Worm (Caenorhabditis elegans) whole organism, L2 larva: ENCODE results near the gene ZK1290.5.
A peak's percentile ranks its signal among the peaks of the same experiment; 100 is the strongest.

Source experiments
- F13H6.1 ChIP-seq: sonication (generic microtip); optimal IDR thresholded peaks from 2 replicates; lab custom pipeline; 2016; ENCODE audit warnings: missing genetic modification characterization, missing compliant biosample characterization
- R02D3.7 ChIP-seq: fragments of 150-350 bp; optimal IDR thresholded peaks from 2 replicates; lab custom pipeline; 2014; ENCODE audit warnings: missing biosample characterization, missing genetic modification characterization
- Y55F3AM.14 ChIP-seq: fragments of 200-800 bp; sonication (Bioruptor generic); optimal IDR thresholded peaks from 2 replicates; lab custom pipeline; 2018; ENCODE audit warnings: mild to moderate bottlenecking, missing genetic modification characterization, missing compliant biosample characterization
- ZK546.5 ChIP-seq: sonication (generic microtip); optimal IDR thresholded peaks from 2 replicates; lab custom pipeline; 2017; ENCODE audit warnings: missing biosample characterization, missing genetic modification characterization
- aly-2 ChIP-seq: fragments of 150-350 bp; optimal IDR thresholded peaks from 2 replicates; lab custom pipeline; 2014; ENCODE audit warnings: missing biosample characterization, missing genetic modification characterization
- ama-1 ChIP-seq: fragments of 150-350 bp; optimal IDR thresholded peaks from 2 replicates; lab custom pipeline; 2018; ENCODE audit warnings: inconsistent platforms
- blmp-1 ChIP-seq: sonication (generic microtip); optimal IDR thresholded peaks from 2 replicates; lab custom pipeline; 2017; ENCODE audit warnings: missing genetic modification characterization, mild to moderate bottlenecking, missing compliant biosample characterization, antibody characterized with exemption, moderate library complexity; ENCODE audit not compliant: insufficient read depth
- ceh-16 ChIP-seq: fragments of 150-350 bp; optimal IDR thresholded peaks from 2 replicates; lab custom pipeline; 2014; ENCODE audit warnings: missing biosample characterization, missing genetic modification characterization
- ceh-82 ChIP-seq: fragments of 150-350 bp; optimal IDR thresholded peaks from 2 replicates; lab custom pipeline; 2014; ENCODE audit warnings: missing biosample characterization, missing genetic modification characterization
- dmd-4 ChIP-seq: sonication (generic microtip); optimal IDR thresholded peaks from 2 replicates; lab custom pipeline; 2017; ENCODE audit warnings: missing biosample characterization, missing genetic modification characterization
- gmeb-1 ChIP-seq: fragments of 150-350 bp; optimal IDR thresholded peaks from 2 replicates; lab custom pipeline; 2014; ENCODE audit warnings: missing biosample characterization, missing genetic modification characterization
- lin-11 ChIP-seq: fragments of 150-350 bp; sonication (generic microtip); optimal IDR thresholded peaks from 2 replicates; lab custom pipeline; 2014; ENCODE audit warnings: missing biosample characterization, missing genetic modification characterization, inconsistent platforms, mixed read lengths
- lin-39 ChIP-seq: fragments of 150-350 bp; optimal IDR thresholded peaks from 2 replicates; lab custom pipeline; 2014; ENCODE audit warnings: missing biosample characterization, missing genetic modification reagents, missing genetic modification characterization
- lsy-2 ChIP-seq, 2 experiments: fragments of 150-350 bp in 1 of 2; sonication (generic microtip) in 1 of 2; optimal IDR thresholded peaks; 2 replicates each; lab custom pipeline; 2014 to 2017; ENCODE audit warnings: missing biosample characterization in 2 of 2, missing genetic modification characterization in 2 of 2
- mab-5 ChIP-seq: fragments of 150-350 bp; optimal IDR thresholded peaks from 2 replicates; lab custom pipeline; 2014; ENCODE audit warnings: missing biosample characterization, missing genetic modification characterization
- mdl-1 ChIP-seq, 2 experiments: fragments of 150-350 bp in 1 of 2; sonication (generic microtip) in 1 of 2; optimal IDR thresholded peaks; 2 replicates each; lab custom pipeline; 2017; ENCODE audit warnings: missing biosample characterization in 2 of 2, missing genetic modification characterization in 2 of 2
- nhr-11 ChIP-seq: fragments of 150-350 bp; optimal IDR thresholded peaks from 2 replicates; lab custom pipeline; 2014; ENCODE audit warnings: missing biosample characterization, missing genetic modification characterization
- nhr-129 ChIP-seq: fragments of 150-350 bp; optimal IDR thresholded peaks from 2 replicates; lab custom pipeline; 2014; ENCODE audit warnings: missing biosample characterization, missing genetic modification characterization
- nhr-21 ChIP-seq: fragments of 150-350 bp; optimal IDR thresholded peaks from 2 replicates; lab custom pipeline; 2014; ENCODE audit warnings: missing biosample characterization, missing genetic modification characterization
- nhr-23 ChIP-seq: fragments of 150-350 bp; optimal IDR thresholded peaks from 2 replicates; lab custom pipeline; 2014; ENCODE audit warnings: missing biosample characterization, missing genetic modification reagents, missing genetic modification characterization
- nhr-237 ChIP-seq: fragments of 150-350 bp; optimal IDR thresholded peaks from 2 replicates; lab custom pipeline; 2014; ENCODE audit warnings: missing biosample characterization, missing genetic modification characterization
- nhr-25 ChIP-seq: fragments of 150-350 bp; sonication (generic microtip); optimal IDR thresholded peaks from 3 replicates; lab custom pipeline; 2014; ENCODE audit warnings: missing biosample characterization, missing genetic modification characterization
- nhr-6 ChIP-seq: fragments of 150-350 bp; optimal IDR thresholded peaks from 2 replicates; lab custom pipeline; 2014; ENCODE audit warnings: missing biosample characterization, missing genetic modification characterization
- sem-4 ChIP-seq: fragments of 150-350 bp; optimal IDR thresholded peaks from 2 replicates; lab custom pipeline; 2014; ENCODE audit warnings: missing biosample characterization, missing genetic modification reagents, missing genetic modification characterization
- skn-1 ChIP-seq: sonication (generic microtip); optimal IDR thresholded peaks from 2 replicates; lab custom pipeline; 2017; ENCODE audit warnings: missing biosample characterization, missing genetic modification characterization
- unc-39 ChIP-seq: fragments of 150-350 bp; optimal IDR thresholded peaks from 2 replicates; lab custom pipeline; 2014; ENCODE audit warnings: missing biosample characterization, missing genetic modification characterization
- unc-55 ChIP-seq: fragments of 150-350 bp; sonication (generic microtip); optimal IDR thresholded peaks from 3 replicates; lab custom pipeline; 2014; ENCODE audit warnings: missing biosample characterization, missing genetic modification reagents, missing genetic modification characterization
- unc-62 ChIP-seq: fragments of 150-350 bp; optimal IDR thresholded peaks from 2 replicates; lab custom pipeline; 2014; ENCODE audit warnings: missing biosample characterization, missing genetic modification reagents, missing genetic modification characterization
- ztf-1 ChIP-seq: fragments of 200-800 bp; sonication (Bioruptor generic); conservative IDR thresholded peaks from 2 replicates; pipeline ENCODE4 v1.3.6; 2022; ENCODE audit warnings: missing genetic modification characterization, missing compliant biosample characterization

The ZK1290.5 gene

ce11 chrII:7496070-7496469, 33.4 kb upstream of the ZK1290.5 start, which contains the start of gene spi-1:
TSS of gene spi-1 (plus strand) at chrII:7496247.
- TF ChIP-seq nhr-237 (tag; lab: Kevin White, UChicago) (no peak), blmp-1 (peak; percentile 67)

- TF ChIP-seq nhr-237 (tag; lab: Kevin White, UChicago) = no peak
- TF ChIP-seq ZK546.5 (tag; lab: Kevin White, UChicago) = no peak
- TF ChIP-seq lin-11 (tag; lab: Kevin White, UChicago) = no peak
- TF ChIP-seq mab-5 = no peak
- no peak for TF ChIP-seq unc-39 (tag; lab: Kevin White, UChicago)
- TF ChIP-seq skn-1 (tag; lab: Kevin White, UChicago) = no peak
Observed at ce11 chrII:7499390-7499789, 30.1 kb upstream of the ZK1290.5 start, which contains the start of gene srab-14. TSS of gene srab-14 (minus strand) at chrII:7499490.

ce11 chrII:7505005-7505404, 24.4 kb upstream of the ZK1290.5 start, which contains the start of gene C28F5.1:
TSS of gene C28F5.1 (plus strand) at chrII:7505305.
- TF ChIP-seq dmd-4 (tag; lab: Kevin White, UChicago) = no peak
- no peak for TF ChIP-seq mab-5
- no peak for TF ChIP-seq nhr-23 (tag; lab: Kevin White, UChicago)
- TF ChIP-seq aly-2 (tag; lab: Kevin White, UChicago) = no peak
- TF ChIP-seq unc-55 (GFP tag; lab: Kevin White, UChicago) = no peak
- TF ChIP-seq nhr-21 (tag; lab: Kevin White, UChicago) = no peak
- no peak for TF ChIP-seq gmeb-1
- no peak for TF ChIP-seq blmp-1
- no peak for TF ChIP-seq nhr-129 (tag; lab: Kevin White, UChicago)
- TF ChIP-seq lin-39 (tag; lab: Kevin White, UChicago) = no peak
- no peak for TF ChIP-seq nhr-11 (tag; lab: Kevin White, UChicago)
- no peak for TF ChIP-seq F13H6.1
- no peak for TF ChIP-seq unc-62 (GFP tag; lab: Kevin White, UChicago)
- no peak for TF ChIP-seq Y55F3AM.14 (GFP tag; lab: Kevin White, UChicago)

ce11 chrII:7519221-7519620, 10.2 kb upstream of the ZK1290.5 start, which contains the start of gene glb-9:
TSS of gene glb-9 (minus strand) at chrII:7519321.
- no peak for TF ChIP-seq nhr-6 (tag; lab: Kevin White, UChicago)
- no peak for TF ChIP-seq ceh-16 (tag; lab: Kevin White, UChicago)
- TF ChIP-seq aly-2 (tag; lab: Kevin White, UChicago) = no peak
- TF ChIP-seq sem-4 = no peak
- TF ChIP-seq ceh-82 (tag; lab: Kevin White, UChicago) = no peak
- no peak for TF ChIP-seq dmd-4 (tag; lab: Kevin White, UChicago)
- no peak for TF ChIP-seq unc-39 (tag; lab: Kevin White, UChicago)
- TF ChIP-seq Y55F3AM.14 (GFP tag; lab: Kevin White, UChicago) = no peak
- no peak for TF ChIP-seq mdl-1 (tag; optimal IDR thresholded peaks at IDR 0.05; lab: Kevin White, UChicago)
- no peak for TF ChIP-seq R02D3.7 (tag; lab: Kevin White, UChicago)
- TF ChIP-seq, all 48 proteins: peak for 0

ce11 chrII:7521420-7521819, 8.0 kb upstream of the ZK1290.5 start:
- no peak for TF ChIP-seq unc-39 (tag; lab: Kevin White, UChicago)
- no peak for TF ChIP-seq lsy-2 (tag; optimal IDR thresholded peaks at IDR 0.05; lab: Kevin White, UChicago)
- no peak for TF ChIP-seq nhr-21 (tag; lab: Kevin White, UChicago)

- TF ChIP-seq nhr-11 (tag; lab: Kevin White, UChicago) (no peak), F13H6.1 (no peak), ceh-82 (tag; lab: Kevin White, UChicago) (no peak), ama-1 (lab: Kevin White, UChicago) (no peak), skn-1 (tag; lab: Kevin White, UChicago) (no peak), mdl-1 (tag; optimal IDR thresholded peaks at IDR 0.05; lab: Kevin White, UChicago) (no peak), ztf-1 (GFP tag; lab: Robert Waterston, UW) (no peak), nhr-21 (tag; lab: Kevin White, UChicago) (no peak)
Observed at ce11 chrII:7523281-7523680, 6.2 kb upstream of the ZK1290.5 start, which contains the start of gene ZK1290.15. TSS of gene ZK1290.15 (plus strand) at chrII:7523581.

- no peak for TF ChIP-seq nhr-25
Observed at ce11 chrII:7525458-7525857, 4.0 kb upstream of the ZK1290.5 start, which contains the start of the genes ZK1290.7 and rnh-1.1. TSS of gene ZK1290.7 (minus strand) at chrII:7525558. TSS of gene rnh-1.1 (plus strand) at chrII:7525738.
